Fruit fly (Drosophila melanogaster) whole organism, embryonic: ENCODE measurements around the gene Zpr1.

Experiments used
- Abd-B ChIP-seq: fragments of 200-800 bp; sonication (Bioruptor generic); optimal IDR thresholded peaks from 2 replicates; lab custom pipeline; 2018; ENCODE audit warnings: missing biosample characterization, mild to moderate bottlenecking, missing genetic modification characterization, moderate library complexity
- Awh ChIP-seq: fragments of 200-800 bp; sonication (Bioruptor generic); IDR thresholded peaks from 2 replicates; pipeline ENCODE4, ENCODE4 v1.3.6; 2022; ENCODE audit warnings: missing biosample characterization, missing genetic modification characterization
- Blimp-1 ChIP-seq: fragments of 200-800 bp; sonication (Bioruptor generic); optimal IDR thresholded peaks from 3 replicates; lab custom pipeline; 2018; ENCODE audit warnings: missing biosample characterization, missing genetic modification characterization, mild to moderate bottlenecking, moderate library complexity, missing genetic modification reagents
- Bteb2 ChIP-seq: fragments of 200-800 bp; sonication (Bioruptor generic); optimal IDR thresholded peaks from 2 replicates; lab custom pipeline; 2016; ENCODE audit warnings: missing biosample characterization, missing genetic modification characterization
- CG10274 ChIP-seq: fragments of 200-800 bp; sonication (Bioruptor generic); optimal IDR thresholded peaks from 3 replicates; lab custom pipeline; 2017; ENCODE audit warnings: missing biosample characterization, mild to moderate bottlenecking, missing genetic modification characterization
- CG11696 ChIP-seq: fragments of 200-800 bp; sonication (Bioruptor generic); IDR thresholded peaks from 2 replicates; pipeline ENCODE4 v1.3.6; 2022; ENCODE audit warnings: missing biosample characterization, missing genetic modification characterization
- CG14014 ChIP-seq: fragments of 200-800 bp; sonication (Bioruptor generic); IDR thresholded peaks from 2 replicates; pipeline ENCODE4 v1.3.6; 2022; ENCODE audit warnings: missing biosample characterization, missing genetic modification characterization
- CG16815 ChIP-seq: fragments of 200-800 bp; sonication (Bioruptor generic); optimal IDR thresholded peaks from 3 replicates; lab custom pipeline; 2017; ENCODE audit warnings: missing biosample characterization, mild to moderate bottlenecking, missing genetic modification characterization
- CG18011 ChIP-seq: fragments of 200-800 bp; sonication (Bioruptor generic); optimal IDR thresholded peaks from 2 replicates; lab custom pipeline; 2017; ENCODE audit warnings: missing biosample characterization, missing genetic modification characterization, mild to moderate bottlenecking, moderate library complexity, missing genotype
- CG18476 ChIP-seq: fragments of 200-800 bp; sonication (Bioruptor generic); optimal IDR thresholded peaks from 2 replicates; lab custom pipeline; 2016; ENCODE audit warnings: missing biosample characterization, mild to moderate bottlenecking, missing genetic modification characterization
- CG30403 ChIP-seq: fragments of 200-800 bp; sonication (Bioruptor generic); optimal IDR thresholded peaks from 3 replicates; lab custom pipeline; 2016; ENCODE audit warnings: missing biosample characterization, missing genetic modification characterization
- CG3995 ChIP-seq: fragments of 200-800 bp; sonication (Bioruptor generic); optimal IDR thresholded peaks from 3 replicates; lab custom pipeline; 2016; ENCODE audit warnings: missing biosample characterization, missing genetic modification characterization
- CG42726 ChIP-seq: fragments of 200-800 bp; sonication (Bioruptor generic); IDR thresholded peaks from 2 replicates; pipeline ENCODE4 v1.3.6; 2022; ENCODE audit warnings: missing biosample characterization, missing genetic modification characterization; ENCODE audit not compliant: partially characterized antibody
- CG4328 ChIP-seq: fragments of 200-800 bp; sonication (Bioruptor generic); optimal IDR thresholded peaks from 3 replicates; lab custom pipeline; 2017; ENCODE audit warnings: missing biosample characterization, missing genetic modification reagents, missing genetic modification characterization
- CG6791 ChIP-seq: fragments of 200-800 bp; sonication (Bioruptor generic); IDR thresholded peaks from 3 replicates; pipeline ENCODE4 v1.3.6; 2022; ENCODE audit warnings: missing biosample characterization, missing genetic modification characterization; ENCODE audit not compliant: partially characterized antibody
- CG6813 ChIP-seq: fragments of 200-800 bp; sonication (Bioruptor generic); optimal IDR thresholded peaks from 2 replicates; lab custom pipeline; 2017; ENCODE audit warnings: missing biosample characterization, missing genetic modification characterization, mild to moderate bottlenecking, moderate library complexity, missing genetic modification reagents
- CG8924 ChIP-seq: fragments of 200-800 bp; optimal IDR thresholded peaks from 3 replicates; lab custom pipeline; 2019; ENCODE audit warnings: missing biosample characterization, mild to moderate bottlenecking, missing genetic modification characterization, moderate library complexity
- CG9609 ChIP-seq: fragments of 200-800 bp; sonication (Bioruptor generic); optimal IDR thresholded peaks from 3 replicates; lab custom pipeline; 2016; ENCODE audit warnings: missing biosample characterization, missing genetic modification characterization
- CG9817 ChIP-seq: fragments of 200-800 bp; sonication (Bioruptor generic); optimal IDR thresholded peaks from 2 replicates; lab custom pipeline; 2018; ENCODE audit warnings: missing biosample characterization, mild to moderate bottlenecking, missing genetic modification characterization, moderate library complexity
- Deaf1 ChIP-seq: fragments of 200-800 bp; optimal IDR thresholded peaks from 3 replicates; lab custom pipeline; 2019; ENCODE audit warnings: missing biosample characterization, mild to moderate bottlenecking, missing genetic modification characterization, moderate library complexity
- Eip74EF ChIP-seq, 2 experiments: fragments of 200-800 bp in 1 of 2; fragments of >200 bp in 1 of 2; sonication (Bioruptor generic) in 1 of 2; optimal IDR thresholded peaks; 2 replicates each; lab custom pipeline; 2017 to 2019; ENCODE audit warnings: missing biosample characterization in 2 of 2, missing genetic modification characterization in 2 of 2, mild to moderate bottlenecking in 1 of 2, moderate library complexity in 1 of 2
- HmgD ChIP-seq: fragments of 200-800 bp; sonication (Bioruptor generic); optimal IDR thresholded peaks from 3 replicates; lab custom pipeline; 2016; ENCODE audit warnings: missing biosample characterization, missing genetic modification characterization
- Hr3 ChIP-seq: fragments of 200-800 bp; sonication (Bioruptor generic); optimal IDR thresholded peaks from 3 replicates; lab custom pipeline; 2016; ENCODE audit warnings: missing biosample characterization, missing genetic modification characterization
- Hr78 ChIP-seq, 2 experiments: fragments of 200-800 bp in 1 of 2; fragments of >200 bp in 1 of 2; sonication (Bioruptor generic) in 1 of 2; optimal IDR thresholded peaks; 2 replicates each; lab custom pipeline; 2017 to 2019; ENCODE audit warnings: missing biosample characterization in 2 of 2, missing genetic modification characterization in 2 of 2, mild to moderate bottlenecking in 1 of 2, moderate library complexity in 1 of 2
- Mrtf ChIP-seq: fragments of 200-800 bp; sonication (Bioruptor generic); IDR thresholded peaks from 3 replicates; pipeline ENCODE4 v1.3.6; 2022; ENCODE audit warnings: missing biosample characterization, missing genetic modification characterization
- Myb ChIP-seq: fragments of 200-800 bp; sonication (Bioruptor generic); optimal IDR thresholded peaks from 2 replicates; lab custom pipeline; 2016; ENCODE audit warnings: missing biosample characterization, missing genetic modification characterization
- Opbp ChIP-seq: fragments of 200-800 bp; sonication (Bioruptor generic); IDR thresholded peaks from 3 replicates; pipeline ENCODE4 v1.3.6; 2022; ENCODE audit warnings: missing biosample characterization, missing genetic modification characterization; ENCODE audit not compliant: partially characterized antibody
- Optix ChIP-seq: fragments of 200-800 bp; sonication (Bioruptor generic); IDR thresholded peaks from 3 replicates; pipeline ENCODE4 v1.3.6; 2022; ENCODE audit warnings: missing biosample characterization, missing genetic modification characterization
- Rfx ChIP-seq: fragments of 200-800 bp; sonication (Bioruptor generic); IDR thresholded peaks from 2 replicates; pipeline ENCODE4 v1.3.6; 2022; ENCODE audit warnings: missing biosample characterization, missing genetic modification characterization
- ap ChIP-seq: fragments of 200-800 bp; sonication (Bioruptor generic); IDR thresholded peaks from 2 replicates; pipeline ENCODE4 v1.3.6; 2022; ENCODE audit warnings: missing biosample characterization, missing genetic modification characterization
- bigmax ChIP-seq: fragments of 200-800 bp; sonication (Bioruptor generic); optimal IDR thresholded peaks from 2 replicates; lab custom pipeline; 2018; ENCODE audit warnings: missing biosample characterization, mild to moderate bottlenecking, missing genetic modification characterization
- dimm ChIP-seq: fragments of 200-800 bp; sonication (Bioruptor generic); IDR thresholded peaks from 2 replicates; pipeline ENCODE4 v1.3.6; 2022; ENCODE audit warnings: missing biosample characterization, missing genetic modification characterization
- disco-r ChIP-seq: fragments of 200-800 bp; sonication (Bioruptor generic); optimal IDR thresholded peaks from 2 replicates; lab custom pipeline; 2016; ENCODE audit warnings: missing biosample characterization, missing genetic modification characterization
- dmrt99B ChIP-seq: fragments of 200-800 bp; sonication (Bioruptor generic); optimal IDR thresholded peaks from 2 replicates; lab custom pipeline; 2018; ENCODE audit warnings: missing biosample characterization, mild to moderate bottlenecking, missing genetic modification characterization, moderate library complexity
- exex ChIP-seq: fragments of 200-800 bp; sonication (Bioruptor generic); optimal IDR thresholded peaks from 4 replicates; lab custom pipeline; 2018; ENCODE audit warnings: missing biosample characterization, mild to moderate bottlenecking, missing genetic modification characterization, moderate library complexity
- eyg ChIP-seq: fragments of 200-800 bp; sonication (Bioruptor generic); optimal IDR thresholded peaks from 3 replicates; lab custom pipeline; 2016; ENCODE audit warnings: missing biosample characterization, missing genetic modification characterization
- fd102C ChIP-seq: fragments of 200-800 bp; sonication (Bioruptor generic); optimal IDR thresholded peaks from 2 replicates; lab custom pipeline; 2018; ENCODE audit warnings: missing biosample characterization, mild to moderate bottlenecking, missing genetic modification characterization, moderate library complexity
- gro ChIP-seq: fragments of 200-800 bp; sonication (Bioruptor generic); optimal IDR thresholded peaks from 2 replicates; lab custom pipeline; 2016; ENCODE audit warnings: missing biosample characterization, missing genetic modification characterization
- ken ChIP-seq: fragments of 200-800 bp; sonication (Bioruptor generic); IDR thresholded peaks from 3 replicates; pipeline ENCODE4 v1.3.6; 2022; ENCODE audit warnings: missing biosample characterization, missing genetic modification characterization
- lbe ChIP-seq: fragments of 200-800 bp; sonication (Bioruptor generic); optimal IDR thresholded peaks from 2 replicates; lab custom pipeline; 2016; ENCODE audit warnings: missing biosample characterization, mild to moderate bottlenecking, missing genetic modification characterization
- nerfin-1 ChIP-seq: fragments of 200-800 bp; sonication (Bioruptor generic); optimal IDR thresholded peaks from 3 replicates; lab custom pipeline; 2019; ENCODE audit warnings: missing biosample characterization, mild to moderate bottlenecking, missing genetic modification characterization, moderate library complexity
- nmo ChIP-seq: fragments of 200-800 bp; sonication (Bioruptor generic); optimal IDR thresholded peaks from 2 replicates; lab custom pipeline; 2018; ENCODE audit warnings: missing biosample characterization, mild to moderate bottlenecking, missing genetic modification characterization, moderate library complexity
- pb ChIP-seq: fragments of 200-800 bp; sonication (Bioruptor generic); optimal IDR thresholded peaks from 3 replicates; lab custom pipeline; 2016; ENCODE audit warnings: missing biosample characterization, missing genetic modification characterization
- schlank ChIP-seq: fragments of 200-800 bp; sonication (Bioruptor generic); optimal IDR thresholded peaks from 2 replicates; lab custom pipeline; 2018; ENCODE audit warnings: missing biosample characterization, mild to moderate bottlenecking, missing genetic modification characterization
- slp2 ChIP-seq: fragments of 200-800 bp; sonication (Bioruptor generic); optimal IDR thresholded peaks from 2 replicates; lab custom pipeline; 2016; ENCODE audit warnings: missing biosample characterization, missing genetic modification characterization
- tup ChIP-seq: fragments of 200-800 bp; sonication (Bioruptor generic); optimal IDR thresholded peaks from 2 replicates; lab custom pipeline; 2016; ENCODE audit warnings: missing biosample characterization, mild to moderate bottlenecking, missing genetic modification characterization, moderate library complexity
- twi ChIP-seq: fragments of 200-800 bp; optimal IDR thresholded peaks from 2 replicates; lab custom pipeline; 2019; ENCODE audit warnings: missing biosample characterization, mild to moderate bottlenecking, missing genetic modification characterization, moderate library complexity
- unc-4 ChIP-seq: fragments of 200-800 bp; sonication (Bioruptor generic); IDR thresholded peaks from 2 replicates; pipeline ENCODE4 v1.3.6; 2022; ENCODE audit warnings: missing biosample characterization, missing genetic modification characterization; ENCODE audit not compliant: partially characterized antibody
- zen ChIP-seq: fragments of 200-800 bp; sonication (Bioruptor generic); optimal IDR thresholded peaks from 3 replicates; lab custom pipeline; 2018; ENCODE audit warnings: missing biosample characterization, mild to moderate bottlenecking, missing genetic modification characterization, moderate library complexity

The Zpr1 gene

dm6 chrX:9196362-9196761 lies 34.5 kb upstream of the Zpr1 start, which contains the start of gene CG12118 (continued):
- TF ChIP-seq Myb: peak; percentile 30
- peak; percentile 79; the same call in 1 of the 2 replicates for TF ChIP-seq Awh (GFP tag; lab: Robert Waterston, UW)
- peak; percentile 52; the same call in 1 of the 2 replicates for TF ChIP-seq CG14014 (GFP tag; lab: Robert Waterston, UW)
- TF ChIP-seq CG3995 (GFP tag; lab: Kevin White, UChicago): peak; percentile 21
- no peak for TF ChIP-seq HmgD (GFP tag; lab: Kevin White, UChicago)
- TF ChIP-seq CG8924 (tag; lab: Kevin White, UChicago): peak; percentile 63
- peak; percentile 61; the same call in 1 of the 2 replicates for TF ChIP-seq ap (GFP tag; lab: Robert Waterston, UW)
- TF ChIP-seq CG9609 (GFP tag; lab: Kevin White, UChicago): peak; percentile 7
- no peak for TF ChIP-seq schlank (tag; lab: Kevin White, UChicago)
- TF ChIP-seq CG10274 (GFP tag; lab: Kevin White, UChicago): no peak
- peak; percentile 78 for TF ChIP-seq Blimp-1
- TF ChIP-seq nmo (GFP tag; lab: Kevin White, UChicago): peak; percentile 85
- TF ChIP-seq Eip74EF (GFP tag; optimal IDR thresholded peaks at IDR 0.05; lab: Kevin White, UChicago): peak in 1 of 2 experiments; percentile 54
- peak; percentile 36 for TF ChIP-seq Deaf1 (tag; lab: Kevin White, UChicago)
- TF ChIP-seq zen (tag; lab: Kevin White, UChicago): peak; percentile 78
- peak; percentile 62 for TF ChIP-seq CG18011
- TF ChIP-seq dimm (GFP tag; lab: Robert Waterston, UW): peak; percentile 39; the same call in 1 of the 2 replicates
- no peak for TF ChIP-seq slp2 (GFP tag; lab: Kevin White, UChicago)
- TF ChIP-seq CG42726 (GFP tag; lab: Robert Waterston, UW): peak; percentile 70; the same call in 1 of the 2 replicates
- peak; percentile 87 for TF ChIP-seq ken
- peak; percentile 63 for TF ChIP-seq Abd-B (GFP tag; lab: Kevin White, UChicago)
- no peak for TF ChIP-seq eyg (GFP tag; lab: Kevin White, UChicago)
- TF ChIP-seq CG18476 (GFP tag; lab: Kevin White, UChicago): peak; percentile 73
- no peak for TF ChIP-seq Mrtf (GFP tag; lab: Robert Waterston, UW)
- peak; percentile 76 for TF ChIP-seq Bteb2 (GFP tag; lab: Kevin White, UChicago)
- TF ChIP-seq CG11696 (GFP tag; lab: Robert Waterston, UW): no peak
- TF ChIP-seq tup: peak; percentile 34
- peak; percentile 96 for TF ChIP-seq unc-4 (GFP tag; lab: Robert Waterston, UW)
- peak; percentile 74 for TF ChIP-seq CG9817
- TF ChIP-seq bigmax: no peak
- TF ChIP-seq nerfin-1 (tag; lab: Kevin White, UChicago): peak; percentile 59
- TF ChIP-seq CG30403 (GFP tag; lab: Kevin White, UChicago): peak; percentile 92
- TF ChIP-seq CG16815 (GFP tag; lab: Kevin White, UChicago): peak; percentile 55
- TF ChIP-seq exex (tag; lab: Kevin White, UChicago): peak; percentile 50
- peak; percentile 15 for TF ChIP-seq gro (GFP tag; lab: Kevin White, UChicago)
- TF ChIP-seq fd102C (GFP tag; lab: Kevin White, UChicago): no peak
- peak; percentile 17 for TF ChIP-seq CG6813 (GFP tag; lab: Kevin White, UChicago)
- TF ChIP-seq pb: no peak
- peak; percentile 84 for TF ChIP-seq Hr3 (GFP tag; lab: Kevin White, UChicago)
- no peak for TF ChIP-seq Optix
- no peak for TF ChIP-seq Hr78 (GFP tag; optimal IDR thresholded peaks at IDR 0.05; lab: Kevin White, UChicago)
- peak; percentile 82 for TF ChIP-seq CG6791 (GFP tag; lab: Robert Waterston, UW)
- peak; percentile 85 for TF ChIP-seq Opbp (GFP tag; lab: Robert Waterston, UW)
- TF ChIP-seq CG4328 (GFP tag; lab: Kevin White, UChicago): peak; percentile 45
- peak; percentile 22 for TF ChIP-seq twi (tag; lab: Kevin White, UChicago)
- peak; percentile 78 for TF ChIP-seq Rfx (GFP tag; lab: Robert Waterston, UW)
- peak; percentile 73 for TF ChIP-seq dmrt99B (tag; lab: Kevin White, UChicago)
- no peak for TF ChIP-seq disco-r
- peak; percentile 84 for TF ChIP-seq lbe (GFP tag; lab: Kevin White, UChicago)
